Worm (Caenorhabditis elegans) whole organism, L4 larva: ENCODE data around the gene srlf-10.
"Not testable (repeated sequence)": the region's sequence is repeated elsewhere in the genome, so short reads cannot be mapped to it uniquely, and the experiment has no call there.

ENCODE experiments used
- D1046.2 ChIP-seq: fragments of 200-800 bp; sonication (Bioruptor generic); IDR thresholded peaks from 2 replicates; pipeline ENCODE4 v1.3.6; 2022; ENCODE audit warnings: missing genetic modification characterization, missing compliant biosample characterization
- F26F4.8 ChIP-seq: fragments of 200-800 bp; sonication (Bioruptor generic); conservative IDR thresholded peaks from 2 replicates; pipeline ENCODE4 v1.3.6; 2022; ENCODE audit warnings: missing genetic modification characterization, missing compliant biosample characterization
- T26A8.4 ChIP-seq: fragments of 200-800 bp; sonication (Bioruptor generic); IDR thresholded peaks from 2 replicates; pipeline ENCODE4 v1.3.6; 2022; ENCODE audit warnings: missing genetic modification characterization, missing compliant biosample characterization
- Y105C5A.15 ChIP-seq: fragments of 200-800 bp; sonication (Bioruptor generic); IDR thresholded peaks from 2 replicates; pipeline ENCODE4 v1.3.6; 2022; ENCODE audit warnings: missing genetic modification characterization, missing compliant biosample characterization
- Y48G9A.11 ChIP-seq: fragments of 200-800 bp; sonication (Bioruptor generic); IDR thresholded peaks from 2 replicates; pipeline ENCODE4 v1.3.6; 2022; ENCODE audit warnings: missing genetic modification reagents, missing genetic modification characterization, missing compliant biosample characterization
- Y5F2A.4 ChIP-seq: fragments of 200-800 bp; sonication (Bioruptor generic); optimal IDR thresholded peaks from 2 replicates; lab custom pipeline; 2018; ENCODE audit warnings: mild to moderate bottlenecking, missing genetic modification characterization, missing compliant biosample characterization
- Y75B8A.6 ChIP-seq: fragments of 200-800 bp; sonication (Bioruptor generic); IDR thresholded peaks from 2 replicates; pipeline ENCODE4 v1.3.6; 2022; ENCODE audit warnings: missing genetic modification reagents, missing genetic modification characterization, missing compliant biosample characterization
- ZK337.2 ChIP-seq: fragments of 200-800 bp; sonication (Bioruptor generic); IDR thresholded peaks from 2 replicates; pipeline ENCODE4 v1.3.6; 2022; ENCODE audit warnings: missing genetic modification reagents, missing genetic modification characterization, missing compliant biosample characterization
- ZK546.5 ChIP-seq, 2 experiments: sonication (generic microtip); optimal IDR thresholded peaks; 2 replicates each; lab custom pipeline; 2017; ENCODE audit warnings: missing biosample characterization in 2 of 2, missing genetic modification characterization in 2 of 2
- aly-2 ChIP-seq: sonication (generic microtip); optimal IDR thresholded peaks from 2 replicates; lab custom pipeline; 2018; ENCODE audit warnings: missing biosample characterization, missing genetic modification characterization
- ama-1 ChIP-seq: fragments of 150-350 bp; optimal IDR thresholded peaks from 2 replicates; lab custom pipeline; 2014; ENCODE audit warnings: inconsistent platforms, mixed read lengths
- arid-1 ChIP-seq: fragments of 200-800 bp; sonication (Bioruptor generic); conservative IDR thresholded peaks from 2 replicates; pipeline ENCODE4 v1.3.6; 2022; ENCODE audit warnings: missing genetic modification reagents, missing genetic modification characterization, missing compliant biosample characterization
- ceh-20 ChIP-seq: fragments of 200-800 bp; sonication (Bioruptor generic); IDR thresholded peaks from 2 replicates; pipeline ENCODE4 v1.3.6; 2022; ENCODE audit warnings: missing genetic modification reagents, missing genetic modification characterization, missing compliant biosample characterization
- ceh-44 ChIP-seq: fragments of 200-800 bp; sonication (Bioruptor generic); IDR thresholded peaks from 2 replicates; pipeline ENCODE4 v1.3.6; 2022; ENCODE audit warnings: missing genetic modification reagents, missing genetic modification characterization, missing compliant biosample characterization
- ceh-62 ChIP-seq: sonication (generic microtip); optimal IDR thresholded peaks from 2 replicates; lab custom pipeline; 2017; ENCODE audit warnings: missing biosample characterization, missing genetic modification characterization
- cey-2 ChIP-seq: sonication (generic microtip); optimal IDR thresholded peaks from 3 replicates; lab custom pipeline; 2017; ENCODE audit warnings: missing genetic modification characterization, mild to moderate bottlenecking, missing compliant biosample characterization, antibody characterized with exemption, borderline replicate concordance; ENCODE audit not compliant: insufficient read depth
- daf-12 ChIP-seq: fragments of 150-350 bp; optimal IDR thresholded peaks from 2 replicates; lab custom pipeline; 2014; ENCODE audit warnings: missing biosample characterization, missing genetic modification reagents, missing genetic modification characterization
- daf-16 ChIP-seq, 3 experiments: sonication (generic microtip); optimal IDR thresholded peaks; 2 replicates each; lab custom pipeline; 2016 to 2017; ENCODE audit warnings: missing genetic modification characterization in 3 of 3, missing genetic modification reagents in 3 of 3, mild to moderate bottlenecking in 2 of 3, missing compliant biosample characterization in 2 of 3, missing biosample characterization in 1 of 3, moderate library complexity in 1 of 3
- daf-19 ChIP-seq: fragments of 200-800 bp; sonication (Bioruptor generic); conservative IDR thresholded peaks from 2 replicates; pipeline ENCODE4 v1.3.6; 2022; ENCODE audit warnings: missing genetic modification characterization, missing compliant biosample characterization
- dmd-6 ChIP-seq: fragments of 200-800 bp; sonication (Bioruptor generic); IDR thresholded peaks from 2 replicates; pipeline ENCODE4 v1.3.6; 2022; ENCODE audit warnings: missing genetic modification reagents, missing genetic modification characterization, missing compliant biosample characterization
- dpl-1 ChIP-seq: fragments of 150-350 bp; optimal IDR thresholded peaks from 2 replicates; lab custom pipeline; 2014; ENCODE audit warnings: missing biosample characterization, missing genetic modification reagents, missing genetic modification characterization
- egl-27 ChIP-seq: sonication (generic microtip); optimal IDR thresholded peaks from 3 replicates; lab custom pipeline; 2017; ENCODE audit warnings: missing biosample characterization, missing genetic modification reagents, missing genetic modification characterization
- egl-43 ChIP-seq: fragments of 200-800 bp; sonication (Bioruptor generic); IDR thresholded peaks from 2 replicates; pipeline ENCODE4 v1.3.6; 2022; ENCODE audit warnings: missing genetic modification reagents, missing genetic modification characterization, missing compliant biosample characterization
- hif-1 ChIP-seq, 2 experiments: sonication (generic microtip); optimal IDR thresholded peaks; 2 replicates each; lab custom pipeline; 2016 to 2017; ENCODE audit warnings: missing compliant biosample characterization in 2 of 2, missing genetic modification characterization in 2 of 2, missing genetic modification reagents in 2 of 2, missing genotype in 2 of 2, mild to moderate bottlenecking in 1 of 2
- jun-1 ChIP-seq: fragments of 150-350 bp; optimal IDR thresholded peaks from 2 replicates; lab custom pipeline; 2014; ENCODE audit warnings: missing biosample characterization, missing genetic modification reagents, missing genetic modification characterization
- lim-7 ChIP-seq: fragments of 200-800 bp; sonication (Bioruptor generic); IDR thresholded peaks from 2 replicates; pipeline ENCODE4 v1.3.6; 2022; ENCODE audit warnings: missing genetic modification characterization, missing compliant biosample characterization
- lin-1 ChIP-seq: fragments of 200-800 bp; sonication (Bioruptor generic); IDR thresholded peaks from 2 replicates; pipeline ENCODE4 v1.3.6; 2022; ENCODE audit warnings: missing genetic modification reagents, missing genetic modification characterization, missing compliant biosample characterization
- lin-38 ChIP-seq: fragments of 200-800 bp; sonication (Bioruptor generic); IDR thresholded peaks from 2 replicates; pipeline ENCODE4 v1.3.6; 2022; ENCODE audit warnings: missing genetic modification reagents, missing genetic modification characterization, missing compliant biosample characterization
- lsy-2 ChIP-seq, 2 experiments: fragments of 150-350 bp in 1 of 2; sonication (generic microtip) in 1 of 2; optimal IDR thresholded peaks; 2 replicates each; lab custom pipeline; 2014 to 2017; ENCODE audit warnings: missing biosample characterization in 2 of 2, missing genetic modification characterization in 2 of 2
- madf-5 ChIP-seq, 2 experiments: fragments of 200-800 bp; sonication (Bioruptor generic); IDR thresholded peaks; 2 replicates each; pipeline ENCODE4 v1.3.6; 2022; ENCODE audit warnings: missing compliant biosample characterization in 2 of 2, missing genetic modification characterization in 2 of 2
- mdl-1 ChIP-seq, 2 experiments: fragments of 150-350 bp in 1 of 2; sonication (generic microtip) in 1 of 2; optimal IDR thresholded peaks; 2 replicates each; lab custom pipeline; 2014 to 2017; ENCODE audit warnings: missing biosample characterization in 2 of 2, missing genetic modification characterization in 2 of 2
- mes-2 ChIP-seq: sonication (generic microtip); optimal IDR thresholded peaks from 2 replicates; lab custom pipeline; 2016; ENCODE audit warnings: missing genotype, mild to moderate bottlenecking, missing genetic modification characterization, missing compliant biosample characterization; ENCODE audit not compliant: poor library complexity, severe bottlenecking
- nhr-237 ChIP-seq: sonication (generic microtip); optimal IDR thresholded peaks from 2 replicates; lab custom pipeline; 2017; ENCODE audit warnings: missing biosample characterization, missing genetic modification characterization
- nhr-25 ChIP-seq: sonication (generic microtip); optimal IDR thresholded peaks from 2 replicates; lab custom pipeline; 2017; ENCODE audit warnings: missing genetic modification characterization, mild to moderate bottlenecking, missing compliant biosample characterization, antibody characterized with exemption, moderate library complexity, borderline replicate concordance; ENCODE audit not compliant: insufficient read depth
- nhr-42 ChIP-seq: fragments of 200-800 bp; sonication (Bioruptor generic); IDR thresholded peaks from 2 replicates; pipeline ENCODE4 v1.3.6; 2022; ENCODE audit warnings: missing genetic modification characterization, missing compliant biosample characterization
- nhr-77 ChIP-seq: fragments of 150-350 bp; optimal IDR thresholded peaks from 2 replicates; lab custom pipeline; 2014; ENCODE audit warnings: missing biosample characterization, missing genetic modification characterization
- pha-4 ChIP-seq, 2 experiments: fragments of 150-350 bp in 1 of 2; fragments of 200-800 bp in 1 of 2; sonication (Bioruptor generic) in 1 of 2; IDR thresholded peaks in 1 of 2; optimal IDR thresholded peaks in 1 of 2; 2 replicates each; pipeline versions ENCODE4 v1.3.6 to Lab custom; 2014 to 2022; ENCODE audit warnings: missing genetic modification characterization in 2 of 2, missing genetic modification reagents in 2 of 2, missing biosample characterization in 1 of 2, missing compliant biosample characterization in 1 of 2
- php-3 ChIP-seq: fragments of 200-800 bp; sonication (Bioruptor generic); IDR thresholded peaks from 2 replicates; pipeline ENCODE4 v1.3.6; 2022; ENCODE audit warnings: missing genetic modification reagents, missing genetic modification characterization, missing compliant biosample characterization
- set-16 ChIP-seq: fragments of 200-800 bp; sonication (Bioruptor generic); IDR thresholded peaks from 2 replicates; pipeline ENCODE4 v1.3.6; 2022; ENCODE audit warnings: missing genetic modification reagents, missing genetic modification characterization, missing compliant biosample characterization
- snpc-1.2 ChIP-seq: fragments of 200-800 bp; sonication (Bioruptor generic); IDR thresholded peaks from 2 replicates; pipeline ENCODE4 v1.3.6; 2022; ENCODE audit warnings: missing genetic modification reagents, missing genetic modification characterization, missing compliant biosample characterization
- spr-3 ChIP-seq: fragments of 200-800 bp; sonication (Bioruptor generic); optimal IDR thresholded peaks from 2 replicates; lab custom pipeline; 2018; ENCODE audit warnings: mild to moderate bottlenecking, missing genetic modification characterization, missing compliant biosample characterization
- tra-1 ChIP-seq: fragments of 200-800 bp; sonication (Bioruptor generic); IDR thresholded peaks from 2 replicates; pipeline ENCODE4 v1.3.6; 2022; ENCODE audit warnings: missing genetic modification reagents, missing genetic modification characterization, missing compliant biosample characterization
- unc-39 ChIP-seq: sonication (generic microtip); optimal IDR thresholded peaks from 2 replicates; lab custom pipeline; 2017; ENCODE audit warnings: missing biosample characterization, missing genetic modification characterization
- unc-62 ChIP-seq, 3 experiments: fragments of 150-350 bp in 1 of 3; sonication (generic microtip); optimal IDR thresholded peaks in 2 of 3; peaks in 1 of 3; 1 replicate in 1 of 3; 2 replicates in 2 of 3; lab custom pipeline; 2014 to 2017; ENCODE audit warnings: missing biosample characterization in 3 of 3, missing genetic modification characterization in 3 of 3, missing genetic modification reagents in 3 of 3, missing genotype in 1 of 3
- vab-7 ChIP-seq: fragments of 200-800 bp; sonication (Bioruptor generic); IDR thresholded peaks from 2 replicates; pipeline ENCODE4 v1.3.6; 2022; ENCODE audit warnings: missing genetic modification reagents, missing genetic modification characterization, missing compliant biosample characterization
- zfp-2 ChIP-seq: sonication (generic microtip); optimal IDR thresholded peaks from 2 replicates; lab custom pipeline; 2016; ENCODE audit warnings: mild to moderate bottlenecking, missing genetic modification characterization, missing compliant biosample characterization
- zfp-3 ChIP-seq: fragments of 200-800 bp; sonication (Bioruptor generic); conservative IDR thresholded peaks from 2 replicates; pipeline ENCODE4 v1.3.6; 2022; ENCODE audit warnings: missing genetic modification reagents, missing genetic modification characterization, missing compliant biosample characterization

srlf-10 gene

DNA sequence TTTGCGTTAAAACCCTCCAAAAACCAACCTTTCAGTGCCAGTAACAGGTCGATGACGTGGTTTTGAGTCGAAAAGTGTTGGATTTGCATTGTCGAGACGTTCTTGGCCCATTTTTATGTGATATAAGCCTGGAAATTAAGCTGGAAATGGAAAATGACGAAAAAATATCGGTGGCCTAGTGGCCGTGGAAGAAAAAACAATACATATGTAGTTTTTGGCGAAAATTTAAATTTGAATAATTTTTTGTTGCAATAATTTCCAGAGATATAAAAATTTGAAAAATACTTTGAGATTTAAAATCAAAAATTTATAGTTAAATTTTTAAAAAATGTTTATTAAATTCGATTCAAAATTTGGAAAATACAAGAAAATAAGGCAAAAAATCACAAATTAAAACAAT is 37.4 kb downstream of the srlf-10 start, which contains the start of gene ciao-2B:
ciao-2B (minus strand) TSS at position 130 of the 400 bp plus-strand sequence.
- no peak for TF ChIP-seq mdl-1 (tag; optimal IDR thresholded peaks at IDR 0.05; lab: Kevin White, UChicago)
- no peak for TF ChIP-seq php-3 (GFP tag; lab: Robert Waterston, UW)
- TF ChIP-seq nhr-25 (tag; lab: Kevin White, UChicago) = no peak
- TF ChIP-seq mes-2 = peak; percentile 88
- TF ChIP-seq Y5F2A.4 (GFP tag; lab: Kevin White, UChicago) = no peak
- no peak for TF ChIP-seq T26A8.4 (GFP tag; lab: Robert Waterston, UW)
- TF ChIP-seq daf-19 (GFP tag; lab: Robert Waterston, UW) = no peak
- TF ChIP-seq daf-12 (tag; lab: Kevin White, UChicago) = no peak
- TF ChIP-seq nhr-77 = peak; percentile 7
- no peak for TF ChIP-seq unc-62 (GFP tag; optimal IDR thresholded peaks at IDR 0.05 in 1 of 2; lab: Kevin White, UChicago)
- TF ChIP-seq unc-62 (tag; optimal IDR thresholded peaks at IDR 0.05; lab: Kevin White, UChicago) = no peak
- no peak for TF ChIP-seq ceh-62
- TF ChIP-seq dpl-1 = peak; percentile 80
- TF ChIP-seq lsy-2 (tag; optimal IDR thresholded peaks at IDR 0.05; lab: Kevin White, UChicago) = peak in 1 of 2 experiments; percentile 69
- TF ChIP-seq nhr-42 (GFP tag; lab: Robert Waterston, UW) = no peak
- TF ChIP-seq ZK337.2 = no peak
- TF ChIP-seq zfp-2 (tag; lab: Kevin White, UChicago) = no peak
- TF ChIP-seq dmd-6 = no peak
- no peak for TF ChIP-seq cey-2 (tag; lab: Kevin White, UChicago)
- no peak for TF ChIP-seq unc-39
- no peak for TF ChIP-seq egl-27 (tag; lab: Kevin White, UChicago)
- TF ChIP-seq lin-38 (GFP tag; lab: Robert Waterston, UW) = peak; percentile 40; the same call in 1 of the 2 replicates
- no peak for TF ChIP-seq ama-1
- TF ChIP-seq spr-3 (GFP tag; lab: Kevin White, UChicago) = no peak
- no peak for TF ChIP-seq egl-43 (GFP tag; lab: Robert Waterston, UW)
- no peak for TF ChIP-seq daf-16 (GFP tag; optimal IDR thresholded peaks at IDR 0.05; lab: Kevin White, UChicago)
- peak; percentile 37 for TF ChIP-seq daf-16 (tag; optimal IDR thresholded peaks at IDR 0.05; lab: Kevin White, UChicago)
- TF ChIP-seq hif-1 (tag; optimal IDR thresholded peaks at IDR 0.05; lab: Kevin White, UChicago) = peak in 1 of 2 experiments; percentile 64
- TF ChIP-seq snpc-1.2 = no peak
- no peak for TF ChIP-seq D1046.2 (GFP tag; lab: Robert Waterston, UW)
- no peak for TF ChIP-seq aly-2 (tag; lab: Kevin White, UChicago)
- no peak for TF ChIP-seq jun-1 (tag; lab: Kevin White, UChicago)
- no peak for TF ChIP-seq nhr-237
- TF ChIP-seq ceh-20 (GFP tag; lab: Robert Waterston, UW) = no peak
- TF ChIP-seq ZK546.5 (tag; optimal IDR thresholded peaks at IDR 0.05; lab: Kevin White, UChicago) = no peak

DNA sequence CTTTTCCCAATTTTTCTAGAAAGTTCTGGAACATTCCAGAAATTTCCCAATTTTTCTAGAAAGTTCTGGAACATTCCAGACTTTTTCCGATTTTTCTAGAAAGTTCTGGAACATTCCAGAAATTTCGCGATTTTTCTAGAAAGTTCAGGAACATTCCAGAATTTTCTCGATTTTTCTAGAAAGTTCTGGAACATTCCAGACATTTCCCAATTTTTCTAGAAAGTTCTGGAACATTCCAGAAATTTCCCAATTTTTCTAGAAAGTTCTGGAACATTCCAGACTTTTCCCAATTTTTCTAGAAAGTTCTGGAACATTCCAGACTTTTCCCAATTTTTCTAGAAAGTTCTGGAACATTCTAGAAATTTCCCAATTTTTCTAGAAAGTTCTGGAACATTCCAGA is 45.4 kb downstream of the srlf-10 start:
- TF ChIP-seq pha-4 (GFP tag; IDR thresholded peaks at IDR 0.05; lab: Robert Waterston, UW) (peak; percentile 81), egl-43 (GFP tag; lab: Robert Waterston, UW) (peak; percentile 65; the same call in 1 of the 2 replicates), set-16 (0 out of 2 replicates have a peak, but pooled peaks have one; percentile 6), snpc-1.2 (peak; percentile 65), lim-7 (GFP tag; lab: Robert Waterston, UW) (0 out of 2 replicates have a peak, but pooled peaks have one; percentile 44), lin-1 (GFP tag; lab: Robert Waterston, UW) (0 out of 2 replicates have a peak, but pooled peaks have one; percentile 18), Y75B8A.6 (GFP tag; lab: Robert Waterston, UW) (0 out of 2 replicates have a peak, but pooled peaks have one; percentile 22), Y105C5A.15 (GFP tag; lab: Robert Waterston, UW) (0 out of 2 replicates have a peak, but pooled peaks have one; percentile 26), php-3 (GFP tag; lab: Robert Waterston, UW) (0 out of 2 replicates have a peak, but pooled peaks have one; percentile 21), vab-7 (GFP tag; lab: Robert Waterston, UW) (peak; percentile 57; the same call in 1 of the 2 replicates), ceh-44 (GFP tag; lab: Robert Waterston, UW) (0 out of 2 replicates have a peak, but pooled peaks have one; percentile 41), madf-5 (GFP tag; IDR thresholded peaks at IDR 0.05; lab: Robert Waterston, UW) (0 out of 4 replicates have a peak, but pooled peaks of 1 of the 2 experiments have one; percentile 61), arid-1 (GFP tag; lab: Robert Waterston, UW) (peak; percentile 63; the same call in 1 of the 2 replicates), F26F4.8 (GFP tag; lab: Robert Waterston, UW) (0 out of 2 replicates have a peak, but pooled peaks have one; percentile 55), zfp-3 (GFP tag; lab: Robert Waterston, UW) (0 out of 2 replicates have a peak, but pooled peaks have one; percentile 62), Y48G9A.11 (GFP tag; lab: Robert Waterston, UW) (peak; percentile 59; the same call in 1 of the 2 replicates), tra-1 (GFP tag; lab: Robert Waterston, UW) (peak; percentile 31; the same call in 1 of the 2 replicates), lin-38 (GFP tag; lab: Robert Waterston, UW) (peak; percentile 48)
- not testable (repeated sequence) for TF ChIP-seq pha-4 (tag; optimal IDR thresholded peaks at IDR 0.05; lab: Kevin White, UChicago)
